Fruit fly (Drosophila melanogaster) whole organism, adult: Measurements from ENCODE around the gene CG6051.

Experiments used
- CG14711 ChIP-seq: fragments of 200-800 bp; sonication (Bioruptor generic); optimal IDR thresholded peaks from 2 replicates; lab custom pipeline; 2018; ENCODE audit warnings: missing biosample characterization, mild to moderate bottlenecking, missing genetic modification characterization, moderate library complexity
- CG1620 ChIP-seq: fragments of 200-800 bp; sonication (Bioruptor generic); optimal IDR thresholded peaks from 2 replicates; lab custom pipeline; 2016; ENCODE audit warnings: missing biosample characterization, missing genetic modification characterization
- CG5204 ChIP-seq: fragments of 200-800 bp; sonication (Bioruptor generic); optimal IDR thresholded peaks from 2 replicates; lab custom pipeline; 2016; ENCODE audit warnings: missing biosample characterization, missing genetic modification characterization
- CG7045 ChIP-seq: fragments of 200-800 bp; sonication (Bioruptor generic); optimal IDR thresholded peaks from 2 replicates; lab custom pipeline; 2017; ENCODE audit warnings: missing biosample characterization, mild to moderate bottlenecking, missing genetic modification characterization
- Clk ChIP-seq: fragments of 200-800 bp; sonication (Bioruptor generic); optimal IDR thresholded peaks from 2 replicates; lab custom pipeline; 2017; ENCODE audit warnings: missing biosample characterization, missing genetic modification characterization
- Crg-1 ChIP-seq: fragments of 200-800 bp; sonication (Bioruptor generic); optimal IDR thresholded peaks from 2 replicates; lab custom pipeline; 2016; ENCODE audit warnings: missing biosample characterization, missing genetic modification characterization
- bab1 ChIP-seq: fragments of 200-800 bp; sonication (Bioruptor generic); optimal IDR thresholded peaks from 3 replicates; lab custom pipeline; 2019; ENCODE audit warnings: missing biosample characterization, mild to moderate bottlenecking, missing genetic modification characterization, moderate library complexity
- cic ChIP-seq: fragments of 200-800 bp; sonication (Bioruptor generic); optimal IDR thresholded peaks from 2 replicates; lab custom pipeline; 2017; ENCODE audit warnings: missing biosample characterization, mild to moderate bottlenecking, missing genetic modification characterization, moderate library complexity
- kay ChIP-seq: fragments of 200-800 bp; sonication (Bioruptor generic); peaks from one replicate; lab custom pipeline; 2016; ENCODE audit warnings: missing biosample characterization, missing genetic modification characterization, borderline replicate concordance
- ovo ChIP-seq: fragments of 200-800 bp; sonication (Bioruptor generic); optimal IDR thresholded peaks from 2 replicates; lab custom pipeline; 2016; ENCODE audit warnings: missing biosample characterization, missing genetic modification characterization
- pad ChIP-seq: fragments of 200-800 bp; sonication (Bioruptor generic); optimal IDR thresholded peaks from 3 replicates; lab custom pipeline; 2017; ENCODE audit warnings: missing biosample characterization, missing genetic modification characterization, mild to moderate bottlenecking, moderate library complexity, missing genetic modification reagents
- tj ChIP-seq: fragments of 200-800 bp; sonication (Bioruptor generic); optimal IDR thresholded peaks from 3 replicates; lab custom pipeline; 2017; ENCODE audit warnings: missing biosample characterization, mild to moderate bottlenecking, missing genetic modification characterization, moderate library complexity
- toe ChIP-seq: fragments of 200-800 bp; sonication (Bioruptor generic); optimal IDR thresholded peaks from 2 replicates; lab custom pipeline; 2016; ENCODE audit warnings: missing biosample characterization, missing genetic modification characterization

dm6 chr3R:27138700-27139099 lies 12.2 kb downstream of the CG6051 start:
- no peak for TF ChIP-seq CG7045 (GFP tag; lab: Kevin White, UChicago)
- TF ChIP-seq tj (GFP tag; lab: Kevin White, UChicago), result peak; percentile 95
- no peak for TF ChIP-seq bab1 (GFP tag; lab: Kevin White, UChicago)
- no peak for TF ChIP-seq ovo (GFP tag; lab: Kevin White, UChicago)
- TF ChIP-seq CG14711 (tag; lab: Kevin White, UChicago), result no peak
- TF ChIP-seq kay, result no peak
- TF ChIP-seq Clk (GFP tag; lab: Kevin White, UChicago), result no peak
- TF ChIP-seq pad (GFP tag; lab: Kevin White, UChicago), result no peak
- no peak for TF ChIP-seq CG1620 (GFP tag; lab: Kevin White, UChicago)
- TF ChIP-seq CG5204 (GFP tag; lab: Kevin White, UChicago), result no peak
- no peak for TF ChIP-seq toe (GFP tag; lab: Kevin White, UChicago)
- no peak for TF ChIP-seq Crg-1 (GFP tag; lab: Kevin White, UChicago)
- TF ChIP-seq cic, result no peak
